Fruit fly (Drosophila melanogaster) whole organism, pupa: ENCODE data around the gene EMC6.

ENCODE experiments used
- CG10348 ChIP-seq: fragments of 200-800 bp; sonication (Bioruptor generic); IDR thresholded peaks from 2 replicates; pipeline ENCODE4 v1.3.6; 2022; ENCODE audit warnings: missing biosample characterization, missing genetic modification characterization
- CG15710 ChIP-seq: fragments of 200-800 bp; sonication (Bioruptor generic); optimal IDR thresholded peaks from 2 replicates; lab custom pipeline; 2018; ENCODE audit warnings: missing biosample characterization, mild to moderate bottlenecking, missing genetic modification characterization, moderate library complexity
- CG32121 ChIP-seq: fragments of 200-800 bp; sonication (Bioruptor generic); IDR thresholded peaks from 2 replicates; pipeline ENCODE4 v1.3.6; 2022; ENCODE audit warnings: missing biosample characterization, missing genetic modification characterization
- CG8159 ChIP-seq: fragments of 200-800 bp; sonication (Bioruptor generic); optimal IDR thresholded peaks from 3 replicates; lab custom pipeline; 2018; ENCODE audit warnings: missing biosample characterization, mild to moderate bottlenecking, missing genetic modification characterization, moderate library complexity
- CG8301 ChIP-seq: fragments of 200-800 bp; sonication (Bioruptor generic); optimal IDR thresholded peaks from 2 replicates; lab custom pipeline; 2018; ENCODE audit warnings: missing biosample characterization, mild to moderate bottlenecking, missing genetic modification characterization
- Ets98B ChIP-seq: fragments of 200-800 bp; sonication (Bioruptor generic); IDR thresholded peaks from 2 replicates; pipeline ENCODE4 v1.3.6; 2022; ENCODE audit warnings: missing biosample characterization, missing genetic modification characterization
- Pif1B ChIP-seq: fragments of 200-800 bp; sonication (Bioruptor generic); optimal IDR thresholded peaks from 3 replicates; lab custom pipeline; 2016; ENCODE audit warnings: missing biosample characterization, missing genetic modification characterization
- Snoo ChIP-seq: fragments of 200-800 bp; sonication (Bioruptor generic); optimal IDR thresholded peaks from 3 replicates; lab custom pipeline; 2017; ENCODE audit warnings: missing biosample characterization, mild to moderate bottlenecking, missing genetic modification characterization, inconsistent platforms
- fd96Ca ChIP-seq: fragments of 200-800 bp; sonication (Bioruptor generic); IDR thresholded peaks from 3 replicates; pipeline ENCODE4 v1.3.6; 2022; ENCODE audit warnings: missing biosample characterization, missing genetic modification characterization
- gl ChIP-seq: fragments of 200-800 bp; sonication (Bioruptor generic); optimal IDR thresholded peaks from 2 replicates; lab custom pipeline; 2018; ENCODE audit warnings: missing biosample characterization, mild to moderate bottlenecking, missing genetic modification characterization
- rn ChIP-seq: fragments of 200-800 bp; sonication (Bioruptor generic); IDR thresholded peaks from 2 replicates; pipeline ENCODE4 v1.3.6; 2022; ENCODE audit warnings: missing biosample characterization, missing genetic modification characterization

- TF ChIP-seq gl (tag; lab: Kevin White, UChicago) (no peak), CG8159 (tag; lab: Kevin White, UChicago) (no peak), rn (no peak), CG10348 (GFP tag; lab: Robert Waterston, UW) (no peak), CG32121 (GFP tag; lab: Robert Waterston, UW) (no peak), Snoo (tag; lab: Kevin White, UChicago) (no peak), Pif1B (GFP tag; lab: Kevin White, UChicago) (no peak), Ets98B (GFP tag; lab: Robert Waterston, UW) (no peak), fd96Ca (GFP tag; lab: Robert Waterston, UW) (no peak), CG8301 (tag; lab: Kevin White, UChicago) (no peak), CG15710 (tag; lab: Kevin White, UChicago) (no peak)
Observed at dm6 chr3R:25012016-25012415, 12.8 kb downstream of the EMC6 start.
